Fruit fly (Drosophila melanogaster): ENCODE measurements around the gene CG43092.

- TF ChIP-seq gfzf (GFP tag; optimal IDR thresholded peaks at IDR 0.05) (no peak), bab2 (GFP tag; optimal IDR thresholded peaks at IDR 0.05) (no peak)
These were observed 50.4 kb downstream of the CG43092 start for dm6 chr3R:22718937-22719606.

Measured in whole organism, embryonic.